Worm (Caenorhabditis elegans) whole organism, L4/young adult: ENCODE results near the gene Y113G7B.28.

Experiments used
- dao-5 ChIP-seq: sonication (generic microtip); optimal IDR thresholded peaks from 2 replicates; lab custom pipeline; 2016; ENCODE audit warnings: missing genotype, missing genetic modification characterization, moderate library complexity, missing compliant biosample characterization
- him-1 ChIP-seq: sonication (generic microtip); optimal IDR thresholded peaks from 2 replicates; lab custom pipeline; 2016; ENCODE audit warnings: missing genotype, missing genetic modification reagents, missing genetic modification characterization, missing compliant biosample characterization

ce11 chrV:20186579-20186978 is 9.2 kb upstream of the Y113G7B.28 start, which contains the start of gene srz-16:
- TF ChIP-seq him-1 (no peak), dao-5 (tag; lab: Kevin White, UChicago) (no peak)
